Worm (Caenorhabditis elegans): ENCODE data around the gene ppm-1.A.

- TF ChIP-seq K02D7.2 (tag; optimal IDR thresholded peaks at IDR 0.05), result no peak
- no peak for TF ChIP-seq nfya-1 (tag; optimal IDR thresholded peaks at IDR 0.05)
- no peak for TF ChIP-seq ceh-2 (tag; optimal IDR thresholded peaks at IDR 0.05)
- TF ChIP-seq ceh-6 (GFP tag; optimal IDR thresholded peaks at IDR 0.05), result no peak
- no peak for TF ChIP-seq dmd-4 (tag; optimal IDR thresholded peaks at IDR 0.05; ENCODE audit: borderline replicate concordance)
- no peak for TF ChIP-seq madf-2 (tag; optimal IDR thresholded peaks at IDR 0.05)
- no peak for TF ChIP-seq pha-4 (tag; optimal IDR thresholded peaks at IDR 0.05)
These were observed 863 bp downstream of the ppm-1.A start for ce11 chrV:10535325-10535724.
